Worm (Caenorhabditis elegans) whole organism, young adult: ENCODE results near the gene C30A5.16.

Source experiments
- D2030.7 ChIP-seq: fragments of 200-800 bp; sonication (Bioruptor generic); IDR thresholded peaks from 2 replicates; pipeline ENCODE4 v1.3.6; 2022; ENCODE audit warnings: missing genetic modification reagents, missing genetic modification characterization, missing compliant biosample characterization
- K12H6.12 ChIP-seq: fragments of 200-800 bp; sonication (Bioruptor generic); optimal IDR thresholded peaks from 2 replicates; lab custom pipeline; 2018; ENCODE audit warnings: mild to moderate bottlenecking, missing genetic modification characterization, missing compliant biosample characterization
- Y53G8AR.9 ChIP-seq: fragments of 200-800 bp; sonication (Bioruptor generic); conservative IDR thresholded peaks from 2 replicates; pipeline ENCODE4 v1.3.6; 2022; ENCODE audit warnings: missing genetic modification reagents, missing genetic modification characterization, missing compliant biosample characterization
- ama-1 ChIP-seq, 3 experiments: fragments of 150-350 bp in 1 of 3; sonication (generic microtip) in 2 of 3; optimal IDR thresholded peaks; 2 replicates each; lab custom pipeline; 2014 to 2018; ENCODE audit warnings: missing biosample characterization in 2 of 3, missing genetic modification characterization in 2 of 3, missing genetic modification reagents in 2 of 3
- bed-1 ChIP-seq: fragments of 200-800 bp; sonication (Bioruptor generic); IDR thresholded peaks from 2 replicates; pipeline ENCODE4 v1.3.6; 2022; ENCODE audit warnings: missing genetic modification reagents, missing genetic modification characterization, missing compliant biosample characterization
- ceh-58 ChIP-seq: fragments of 200-800 bp; sonication (Bioruptor generic); IDR thresholded peaks from 2 replicates; pipeline ENCODE4 v1.3.6; 2022; ENCODE audit warnings: missing genetic modification characterization, missing compliant biosample characterization
- ceh-91 ChIP-seq: fragments of 200-800 bp; sonication (Bioruptor generic); IDR thresholded peaks from 2 replicates; pipeline ENCODE4 v1.3.6; 2022; ENCODE audit warnings: missing genetic modification reagents, missing genetic modification characterization, missing compliant biosample characterization
- ekl-4 ChIP-seq: fragments of 200-800 bp; sonication (Bioruptor generic); IDR thresholded peaks from 2 replicates; pipeline ENCODE4 v1.3.6; 2022; ENCODE audit warnings: missing genetic modification reagents, missing genetic modification characterization, missing compliant biosample characterization
- let-607 ChIP-seq, 2 experiments: fragments of 200-800 bp in 1 of 2; sonication (Bioruptor generic) in 1 of 2; sonication (generic microtip) in 1 of 2; optimal IDR thresholded peaks; 2 replicates each; lab custom pipeline; 2016 to 2018; ENCODE audit warnings: mild to moderate bottlenecking in 2 of 2, missing compliant biosample characterization in 2 of 2, missing genetic modification characterization in 2 of 2, moderate library complexity in 2 of 2, missing genotype in 1 of 2
- mcd-1 ChIP-seq: fragments of 200-800 bp; sonication (Bioruptor generic); IDR thresholded peaks from 2 replicates; pipeline ENCODE4 v1.3.6; 2022; ENCODE audit warnings: missing genetic modification reagents, missing genetic modification characterization, missing compliant biosample characterization
- pha-4 ChIP-seq: fragments of 150-350 bp; sonication (generic microtip); optimal IDR thresholded peaks from 2 replicates; lab custom pipeline; 2014; ENCODE audit warnings: missing biosample characterization, missing genetic modification reagents, missing genetic modification characterization
- snpc-4 ChIP-seq, 5 experiments: fragments of 150-350 bp in 1 of 5; sonication (generic microtip) in 4 of 5; optimal IDR thresholded peaks; 2 replicates each; lab custom pipeline; 2014 to 2018; ENCODE audit warnings: missing genetic modification characterization in 5 of 5, missing biosample characterization in 3 of 5, antibody characterized with exemption in 2 of 5, mild to moderate bottlenecking in 2 of 5, missing compliant biosample characterization in 2 of 5, missing genotype in 2 of 5, moderate library complexity in 2 of 5, missing genetic modification reagents in 1 of 5
- unc-130 ChIP-seq: sonication (generic microtip); optimal IDR thresholded peaks from 2 replicates; lab custom pipeline; 2016; ENCODE audit warnings: missing genetic modification reagents, missing genetic modification characterization, missing compliant biosample characterization
- unc-62 ChIP-seq: fragments of 150-350 bp; optimal IDR thresholded peaks from 2 replicates; lab custom pipeline; 2014; ENCODE audit warnings: missing biosample characterization, missing genetic modification reagents, missing genetic modification characterization

DNA sequence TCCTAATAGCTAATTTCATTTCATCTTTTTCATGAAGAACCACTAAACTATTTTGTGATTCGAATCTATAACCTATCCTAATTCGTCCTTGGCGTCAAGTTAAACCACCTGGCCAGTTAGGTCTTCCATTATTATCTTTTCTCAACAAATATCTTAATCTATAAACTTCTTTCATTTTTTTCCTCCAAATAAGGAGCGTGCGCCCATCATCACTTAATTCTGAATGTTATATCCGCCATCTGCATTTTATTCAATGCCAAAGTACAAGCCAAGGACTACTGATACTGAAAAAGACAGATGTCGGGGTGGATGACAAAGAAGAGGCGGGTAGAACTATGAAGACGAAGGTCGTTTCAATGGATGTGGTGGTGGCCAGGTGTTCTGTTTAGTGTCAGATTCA, 10.9 kb downstream of the C30A5.16 start:
- TF ChIP-seq D2030.7 (GFP tag; lab: Robert Waterston, UW) (no peak), unc-130 (GFP tag; lab: Kevin White, UChicago) (no peak), pha-4 (tag; lab: Kevin White, UChicago) (no peak), bed-1 (no peak), ekl-4 (GFP tag; lab: Robert Waterston, UW) (no peak), ama-1 (optimal IDR thresholded peaks at IDR 0.05; lab: Kevin White, UChicago) (no peak), ama-1 (GFP tag; optimal IDR thresholded peaks at IDR 0.05; lab: Kevin White, UChicago) (no peak), ceh-91 (GFP tag; lab: Robert Waterston, UW) (no peak), unc-62 (GFP tag; lab: Kevin White, UChicago) (no peak), let-607 (tag; optimal IDR thresholded peaks at IDR 0.05; lab: Kevin White, UChicago) (no peak), ceh-58 (GFP tag; lab: Robert Waterston, UW) (no peak), Y53G8AR.9 (GFP tag; lab: Robert Waterston, UW) (no peak), mcd-1 (GFP tag; lab: Robert Waterston, UW) (no peak), snpc-4 (GFP tag; optimal IDR thresholded peaks at IDR 0.05; lab: Kevin White, UChicago) (no peak), snpc-4 (tag; optimal IDR thresholded peaks at IDR 0.05; lab: Kevin White, UChicago) (no peak), K12H6.12 (tag; lab: Kevin White, UChicago) (no peak)
